Fruit fly (Drosophila melanogaster) whole organism, embryonic: ENCODE results near the gene CG11350.

Source experiments
- Abd-B ChIP-seq: fragments of 200-800 bp; sonication (Bioruptor generic); optimal IDR thresholded peaks from 2 replicates; lab custom pipeline; 2018; ENCODE audit warnings: missing biosample characterization, mild to moderate bottlenecking, missing genetic modification characterization, moderate library complexity
- Ada2b ChIP-seq: fragments of 200-800 bp; sonication (Bioruptor generic); IDR thresholded peaks from 2 replicates; pipeline ENCODE4 v1.3.6; 2022; ENCODE audit warnings: missing biosample characterization, missing genetic modification characterization
- B-H1 ChIP-seq: fragments of 200-800 bp; sonication (Bioruptor generic); IDR thresholded peaks from 3 replicates; pipeline ENCODE4 v1.3.6; 2022; ENCODE audit warnings: missing biosample characterization, missing genetic modification characterization
- C15 ChIP-seq: fragments of 200-800 bp; sonication (Bioruptor generic); IDR thresholded peaks from 3 replicates; pipeline ENCODE4 v1.3.6; 2022; ENCODE audit warnings: missing biosample characterization, missing genetic modification characterization
- CG12071 ChIP-seq: fragments of 200-800 bp; sonication (Bioruptor generic); optimal IDR thresholded peaks from 3 replicates; lab custom pipeline; 2018; ENCODE audit warnings: missing biosample characterization, mild to moderate bottlenecking, missing genetic modification characterization
- CG1233 ChIP-seq: fragments of 200-800 bp; sonication (Bioruptor generic); optimal IDR thresholded peaks from 4 replicates; lab custom pipeline; 2018; ENCODE audit warnings: missing biosample characterization, mild to moderate bottlenecking, missing genetic modification characterization
- CG13894 ChIP-seq: fragments of 200-800 bp; sonication (Bioruptor generic); optimal IDR thresholded peaks from 3 replicates; lab custom pipeline; 2018; ENCODE audit warnings: missing biosample characterization, mild to moderate bottlenecking, missing genetic modification characterization, moderate library complexity
- CG2199 ChIP-seq: fragments of 200-800 bp; sonication (Bioruptor generic); IDR thresholded peaks from 3 replicates; pipeline ENCODE4 v1.3.6; 2022; ENCODE audit warnings: missing biosample characterization, missing genetic modification characterization
- CG2875 ChIP-seq: fragments of 200-800 bp; sonication (Bioruptor generic); optimal IDR thresholded peaks from 2 replicates; lab custom pipeline; 2017; ENCODE audit warnings: missing biosample characterization, mild to moderate bottlenecking, missing genetic modification characterization, missing genetic modification reagents
- CG33557 ChIP-seq: fragments of 200-800 bp; sonication (Bioruptor generic); optimal IDR thresholded peaks from 2 replicates; lab custom pipeline; 2019; ENCODE audit warnings: missing biosample characterization, mild to moderate bottlenecking, missing genetic modification characterization, moderate library complexity
- CG5180 ChIP-seq: fragments of 200-800 bp; sonication (Bioruptor generic); optimal IDR thresholded peaks from 3 replicates; lab custom pipeline; 2017; ENCODE audit warnings: missing biosample characterization, missing genetic modification characterization, mild to moderate bottlenecking, moderate library complexity, missing genetic modification reagents
- CG6254 ChIP-seq: fragments of 200-800 bp; sonication (Bioruptor generic); optimal IDR thresholded peaks from 3 replicates; lab custom pipeline; 2017; ENCODE audit warnings: mild to moderate bottlenecking, missing biosample characterization, missing genetic modification reagents, missing genetic modification characterization
- CG9215 ChIP-seq: fragments of 200-800 bp; sonication (Bioruptor generic); IDR thresholded peaks from 2 replicates; pipeline ENCODE4 v1.3.6; 2022; ENCODE audit warnings: missing biosample characterization, missing genetic modification characterization
- CG9437 ChIP-seq: fragments of 200-800 bp; sonication (Bioruptor generic); optimal IDR thresholded peaks from 2 replicates; lab custom pipeline; 2018; ENCODE audit warnings: missing biosample characterization, mild to moderate bottlenecking, missing genetic modification characterization
- CrebB ChIP-seq: fragments of 200-800 bp; sonication (Bioruptor generic); optimal IDR thresholded peaks from 3 replicates; lab custom pipeline; 2018; ENCODE audit warnings: missing biosample characterization, mild to moderate bottlenecking, missing genetic modification characterization
- Dll ChIP-seq: fragments of 200-800 bp; sonication (Bioruptor generic); IDR thresholded peaks from 4 replicates; pipeline ENCODE4 v1.3.6; 2022; ENCODE audit warnings: missing biosample characterization, missing genetic modification characterization; ENCODE audit not compliant: partially characterized antibody
- Drgx ChIP-seq: fragments of 200-800 bp; sonication (Bioruptor generic); IDR thresholded peaks from 2 replicates; pipeline ENCODE4 v1.3.6; 2022; ENCODE audit warnings: missing biosample characterization, missing genetic modification characterization
- Eip74EF ChIP-seq, 2 experiments: fragments of 200-800 bp in 1 of 2; fragments of >200 bp in 1 of 2; sonication (Bioruptor generic) in 1 of 2; optimal IDR thresholded peaks; 2 replicates each; lab custom pipeline; 2017 to 2019; ENCODE audit warnings: missing biosample characterization in 2 of 2, missing genetic modification characterization in 2 of 2, mild to moderate bottlenecking in 1 of 2, moderate library complexity in 1 of 2
- Fer3 ChIP-seq: fragments of 200-800 bp; sonication (Bioruptor generic); optimal IDR thresholded peaks from 2 replicates; lab custom pipeline; 2018; ENCODE audit warnings: missing biosample characterization, mild to moderate bottlenecking, missing genetic modification characterization, moderate library complexity
- GATAe ChIP-seq: fragments of 200-800 bp; sonication (Bioruptor generic); conservative IDR thresholded peaks from 2 replicates; pipeline ENCODE4 v1.3.6; 2022; ENCODE audit warnings: missing biosample characterization, missing genetic modification characterization
- H15 ChIP-seq: fragments of 200-800 bp; sonication (Bioruptor generic); IDR thresholded peaks from 3 replicates; pipeline ENCODE4 v1.3.6; 2022; ENCODE audit warnings: missing biosample characterization, missing genetic modification characterization
- MTF-1 ChIP-seq: fragments of 200-800 bp; sonication (Bioruptor generic); optimal IDR thresholded peaks from 2 replicates; lab custom pipeline; 2018; ENCODE audit warnings: missing biosample characterization, mild to moderate bottlenecking, missing genetic modification characterization, borderline replicate concordance
- Meics ChIP-seq: fragments of 200-800 bp; sonication (Bioruptor generic); optimal IDR thresholded peaks from 2 replicates; lab custom pipeline; 2017; ENCODE audit warnings: missing biosample characterization, mild to moderate bottlenecking, missing genetic modification characterization
- PHDP ChIP-seq: fragments of 200-800 bp; sonication (Bioruptor generic); optimal IDR thresholded peaks from 3 replicates; lab custom pipeline; 2018; ENCODE audit warnings: missing biosample characterization, mild to moderate bottlenecking, missing genetic modification characterization, moderate library complexity
- Pdp1 ChIP-seq, 2 experiments: fragments of 200-800 bp; sonication (Bioruptor generic); optimal IDR thresholded peaks; 3 replicates each; lab custom pipeline; 2016; ENCODE audit warnings: missing biosample characterization in 2 of 2, missing genetic modification characterization in 2 of 2, mild to moderate bottlenecking in 1 of 2, moderate library complexity in 1 of 2
- Rfx ChIP-seq: fragments of 200-800 bp; sonication (Bioruptor generic); IDR thresholded peaks from 2 replicates; pipeline ENCODE4 v1.3.6; 2022; ENCODE audit warnings: missing biosample characterization, missing genetic modification characterization
- Sry-δ ChIP-seq: fragments of 200-800 bp; sonication (Bioruptor generic); optimal IDR thresholded peaks from 2 replicates; lab custom pipeline; 2016; ENCODE audit warnings: missing biosample characterization, missing genetic modification characterization
- TFAM ChIP-seq: fragments of 200-800 bp; sonication (Bioruptor generic); optimal IDR thresholded peaks from 2 replicates; lab custom pipeline; 2017; ENCODE audit warnings: missing biosample characterization, missing genetic modification characterization, inconsistent platforms
- ase ChIP-seq: fragments of 200-800 bp; sonication (Bioruptor generic); IDR thresholded peaks from 3 replicates; pipeline ENCODE4 v1.3.6; 2022; ENCODE audit warnings: missing biosample characterization, missing genetic modification characterization
- bbx ChIP-seq: fragments of 200-800 bp; sonication (Bioruptor generic); IDR thresholded peaks from 2 replicates; pipeline ENCODE4 v1.3.6; 2022; ENCODE audit warnings: missing biosample characterization, missing genetic modification characterization; ENCODE audit not compliant: partially characterized antibody
- bowl ChIP-seq: fragments of 200-800 bp; sonication (Bioruptor generic); IDR thresholded peaks from 2 replicates; pipeline ENCODE4 v1.3.6; 2022; ENCODE audit warnings: missing biosample characterization, missing genetic modification characterization
- cad ChIP-seq: fragments of >200 bp; optimal IDR thresholded peaks from 2 replicates; lab custom pipeline; 2017; ENCODE audit warnings: missing biosample characterization, missing genetic modification characterization
- da ChIP-seq: fragments of 200-800 bp; sonication (Bioruptor generic); optimal IDR thresholded peaks from 2 replicates; lab custom pipeline; 2016; ENCODE audit warnings: missing biosample characterization, missing genetic modification characterization
- emc ChIP-seq: fragments of 200-800 bp; sonication (Bioruptor generic); optimal IDR thresholded peaks from 2 replicates; lab custom pipeline; 2016; ENCODE audit warnings: missing biosample characterization, missing genetic modification characterization
- gcm2 ChIP-seq: fragments of 200-800 bp; sonication (Bioruptor generic); optimal IDR thresholded peaks from 2 replicates; lab custom pipeline; 2016; ENCODE audit warnings: missing biosample characterization, missing genetic modification characterization
- gsb ChIP-seq: fragments of 200-800 bp; sonication (Bioruptor generic); IDR thresholded peaks from 2 replicates; pipeline ENCODE4 v1.3.6; 2022; ENCODE audit warnings: missing biosample characterization, missing genetic modification characterization
- her ChIP-seq: fragments of 200-800 bp; sonication (Bioruptor generic); optimal IDR thresholded peaks from 2 replicates; lab custom pipeline; 2016; ENCODE audit warnings: missing biosample characterization, missing genetic modification characterization
- inv ChIP-seq: fragments of 200-800 bp; sonication (Bioruptor generic); IDR thresholded peaks from 2 replicates; pipeline ENCODE4 v1.3.6; 2022; ENCODE audit warnings: missing biosample characterization, missing genetic modification characterization; ENCODE audit not compliant: partially characterized antibody
- mld ChIP-seq: fragments of 200-800 bp; sonication (Bioruptor generic); IDR thresholded peaks from 3 replicates; pipeline ENCODE4 v1.3.6; 2022; ENCODE audit warnings: missing biosample characterization, missing genetic modification characterization; ENCODE audit not compliant: partially characterized antibody
- nmo ChIP-seq: fragments of 200-800 bp; sonication (Bioruptor generic); optimal IDR thresholded peaks from 2 replicates; lab custom pipeline; 2018; ENCODE audit warnings: missing biosample characterization, mild to moderate bottlenecking, missing genetic modification characterization, moderate library complexity
- pb ChIP-seq: fragments of 200-800 bp; sonication (Bioruptor generic); optimal IDR thresholded peaks from 3 replicates; lab custom pipeline; 2016; ENCODE audit warnings: missing biosample characterization, missing genetic modification characterization
- pita ChIP-seq: fragments of 200-800 bp; sonication (Bioruptor generic); optimal IDR thresholded peaks from 2 replicates; lab custom pipeline; 2017; ENCODE audit warnings: missing biosample characterization, mild to moderate bottlenecking, missing genetic modification characterization
- psq ChIP-seq: fragments of 200-800 bp; sonication (Bioruptor generic); optimal IDR thresholded peaks from 2 replicates; lab custom pipeline; 2017; ENCODE audit warnings: missing biosample characterization, missing genetic modification characterization
- pum ChIP-seq: fragments of 200-800 bp; sonication (Bioruptor generic); optimal IDR thresholded peaks from 2 replicates; lab custom pipeline; 2016; ENCODE audit warnings: missing biosample characterization, missing genetic modification characterization
- pzg ChIP-seq: fragments of 200-800 bp; sonication (Bioruptor generic); optimal IDR thresholded peaks from 3 replicates; lab custom pipeline; 2018; ENCODE audit warnings: missing biosample characterization, mild to moderate bottlenecking, missing genetic modification characterization, moderate library complexity
- repo ChIP-seq: fragments of 200-800 bp; sonication (Bioruptor generic); optimal IDR thresholded peaks from 2 replicates; lab custom pipeline; 2016; ENCODE audit warnings: missing biosample characterization, missing genetic modification characterization
- ro ChIP-seq: fragments of 200-800 bp; sonication (Bioruptor generic); IDR thresholded peaks from 2 replicates; pipeline ENCODE4 v1.3.6; 2022; ENCODE audit warnings: missing biosample characterization, missing genetic modification characterization
- row ChIP-seq: fragments of 200-800 bp; sonication (Bioruptor generic); IDR thresholded peaks from 3 replicates; pipeline ENCODE4 v1.3.6; 2022; ENCODE audit warnings: missing biosample characterization, missing genetic modification characterization
- seq ChIP-seq: fragments of 200-800 bp; sonication (Bioruptor generic); IDR thresholded peaks from 2 replicates; pipeline ENCODE4 v1.3.6; 2022; ENCODE audit warnings: missing biosample characterization, missing genetic modification characterization
- stwl ChIP-seq: fragments of 200-800 bp; sonication (Bioruptor generic); optimal IDR thresholded peaks from 3 replicates; lab custom pipeline; 2018; ENCODE audit warnings: missing biosample characterization, mild to moderate bottlenecking, missing genetic modification characterization, moderate library complexity
- tup ChIP-seq: fragments of 200-800 bp; sonication (Bioruptor generic); optimal IDR thresholded peaks from 2 replicates; lab custom pipeline; 2016; ENCODE audit warnings: missing biosample characterization, mild to moderate bottlenecking, missing genetic modification characterization, moderate library complexity
- wdn ChIP-seq: fragments of 200-800 bp; sonication (Bioruptor generic); IDR thresholded peaks from 2 replicates; pipeline ENCODE4 v1.3.6; 2022; ENCODE audit warnings: missing biosample characterization, missing genetic modification characterization

CG11350 gene

dm6 chr3L:4445824-4446223 is 36.8 kb upstream of the CG11350 start (continued):
- peak; percentile 22 for TF ChIP-seq Fer3 (tag; lab: Kevin White, UChicago)
- no peak for TF ChIP-seq pb
- no peak for TF ChIP-seq psq (GFP tag; lab: Kevin White, UChicago)
- TF ChIP-seq mld (GFP tag; lab: Robert Waterston, UW) = no peak
- no peak for TF ChIP-seq CG33557 (GFP tag; lab: Kevin White, UChicago)
- no peak for TF ChIP-seq CG5180 (GFP tag; lab: Kevin White, UChicago)
- peak; percentile 73 for TF ChIP-seq Rfx (GFP tag; lab: Robert Waterston, UW)
- TF ChIP-seq stwl = no peak
- TF ChIP-seq row (GFP tag; lab: Robert Waterston, UW) = no peak
- no peak for TF ChIP-seq Sry-δ (GFP tag; lab: Kevin White, UChicago)
- no peak for TF ChIP-seq CG13894 (tag; lab: Kevin White, UChicago)
- no peak for TF ChIP-seq pum (GFP tag; lab: Kevin White, UChicago)
- TF ChIP-seq Abd-B (GFP tag; lab: Kevin White, UChicago) = no peak
- TF ChIP-seq bowl (GFP tag; lab: Robert Waterston, UW) = no peak
- no peak for TF ChIP-seq CG6254 (GFP tag; lab: Kevin White, UChicago)
- no peak for TF ChIP-seq CG1233 (GFP tag; lab: Kevin White, UChicago)
- no peak for TF ChIP-seq tup
- no peak for TF ChIP-seq pzg (GFP tag; lab: Kevin White, UChicago)
- no peak for TF ChIP-seq da (GFP tag; lab: Kevin White, UChicago)
- no peak for TF ChIP-seq PHDP (tag; lab: Kevin White, UChicago)
- TF ChIP-seq bbx (GFP tag; lab: Robert Waterston, UW) = no peak
- no peak for TF ChIP-seq gcm2 (GFP tag; lab: Kevin White, UChicago)
- no peak for TF ChIP-seq gsb (GFP tag; lab: Robert Waterston, UW)
- TF ChIP-seq H15 (GFP tag; lab: Robert Waterston, UW) = no peak
- TF ChIP-seq MTF-1 (GFP tag; lab: Kevin White, UChicago) = no peak
- no peak for TF ChIP-seq B-H1 (GFP tag; lab: Robert Waterston, UW)
- no peak for TF ChIP-seq Eip74EF (GFP tag; optimal IDR thresholded peaks at IDR 0.05; lab: Kevin White, UChicago)
- no peak for TF ChIP-seq repo (GFP tag; lab: Kevin White, UChicago)
- TF ChIP-seq CG2875 (GFP tag; lab: Kevin White, UChicago) = no peak
- no peak for TF ChIP-seq Dll (GFP tag; lab: Robert Waterston, UW)
- TF ChIP-seq CG2199 (GFP tag; lab: Robert Waterston, UW) = no peak
- no peak for TF ChIP-seq C15 (GFP tag; lab: Robert Waterston, UW)
- TF ChIP-seq ro (GFP tag; lab: Robert Waterston, UW) = no peak
- no peak for TF ChIP-seq pita (GFP tag; lab: Kevin White, UChicago)
- no peak for TF ChIP-seq her (GFP tag; lab: Kevin White, UChicago)
- no peak for TF ChIP-seq Ada2b (GFP tag; lab: Robert Waterston, UW)
- TF ChIP-seq Meics = peak; percentile 60
- no peak for TF ChIP-seq seq (GFP tag; lab: Robert Waterston, UW)
- no peak for TF ChIP-seq Pdp1 (GFP tag; optimal IDR thresholded peaks at IDR 0.05; lab: Kevin White, UChicago)
- TF ChIP-seq wdn (GFP tag; lab: Robert Waterston, UW) = no peak
- TF ChIP-seq Drgx (GFP tag; lab: Robert Waterston, UW) = no peak
- TF ChIP-seq cad (GFP tag; lab: Kevin White, UChicago) = no peak
- TF ChIP-seq CG12071 (GFP tag; lab: Kevin White, UChicago) = no peak
- TF ChIP-seq CG9437 (GFP tag; lab: Kevin White, UChicago) = no peak
- no peak for TF ChIP-seq TFAM (GFP tag; lab: Kevin White, UChicago)
- no peak for TF ChIP-seq nmo (GFP tag; lab: Kevin White, UChicago)
- TF ChIP-seq inv (GFP tag; lab: Robert Waterston, UW) = no peak
- no peak for TF ChIP-seq ase (GFP tag; lab: Robert Waterston, UW)
- no peak for TF ChIP-seq CrebB
- no peak for TF ChIP-seq emc (GFP tag; lab: Kevin White, UChicago)
- no peak for TF ChIP-seq GATAe (GFP tag; lab: Robert Waterston, UW)
- TF ChIP-seq CG9215 (GFP tag; lab: Robert Waterston, UW) = no peak
